Worm (Caenorhabditis elegans) whole organism, midembryonic: ENCODE measurements around the gene F23D12.2.

Experiments used
- T22C8.4 ChIP-seq: fragments of 200-800 bp; sonication (Bioruptor generic); IDR thresholded peaks from 2 replicates; pipeline ENCODE4 v1.3.6; 2022; ENCODE audit warnings: missing genetic modification characterization, missing compliant biosample characterization
- cog-1 ChIP-seq: sonication (generic microtip); optimal IDR thresholded peaks from 2 replicates; lab custom pipeline; 2016; ENCODE audit warnings: missing genetic modification characterization, missing compliant biosample characterization
- flt-1 ChIP-seq: fragments of 200-800 bp; sonication (Bioruptor generic); IDR thresholded peaks from 2 replicates; pipeline ENCODE4 v1.3.6; 2022; ENCODE audit warnings: missing genetic modification characterization, missing compliant biosample characterization
- klf-2 ChIP-seq: fragments of 200-800 bp; sonication (Bioruptor generic); conservative IDR thresholded peaks from 2 replicates; pipeline ENCODE4 v1.3.6; 2022; ENCODE audit warnings: missing genetic modification reagents, missing genetic modification characterization, missing compliant biosample characterization
- med-1 ChIP-seq: sonication (generic microtip); optimal IDR thresholded peaks from 2 replicates; lab custom pipeline; 2017; ENCODE audit warnings: missing genetic modification characterization, mild to moderate bottlenecking, missing compliant biosample characterization, antibody characterized with exemption, missing genetic modification reagents; ENCODE audit not compliant: insufficient read depth
- ref-1 ChIP-seq: fragments of 200-800 bp; sonication (Bioruptor generic); conservative IDR thresholded peaks from 2 replicates; pipeline ENCODE4 v1.3.6; 2022; ENCODE audit warnings: missing genetic modification reagents, missing genetic modification characterization, missing compliant biosample characterization
- tab-1 ChIP-seq: fragments of 200-800 bp; sonication (Bioruptor generic); IDR thresholded peaks from 2 replicates; pipeline ENCODE4 v1.3.6; 2022; ENCODE audit warnings: missing genetic modification characterization, missing compliant biosample characterization
- ztf-23 ChIP-seq: fragments of 200-800 bp; sonication (Bioruptor generic); IDR thresholded peaks from 2 replicates; pipeline ENCODE4 v1.3.6; 2022; ENCODE audit warnings: missing genetic modification reagents, missing genetic modification characterization, missing compliant biosample characterization
- ztf-29 ChIP-seq: fragments of 200-800 bp; sonication (Bioruptor generic); IDR thresholded peaks from 2 replicates; pipeline ENCODE4 v1.3.6; 2022; ENCODE audit warnings: missing genetic modification reagents, missing genetic modification characterization, missing compliant biosample characterization

Gene F23D12.2

ce11 chrX:14421529-14421982 is at the start of gene F23D12.2:
F23D12.2 (minus strand) TSS chrX:14421579.
- TF ChIP-seq flt-1 (GFP tag; lab: Robert Waterston, UW) (no peak), ztf-29 (no peak), ztf-23 (GFP tag; lab: Robert Waterston, UW) (no peak), ref-1 (no peak), cog-1 (no peak), med-1 (no peak), tab-1 (GFP tag; lab: Robert Waterston, UW) (no peak)

- TF ChIP-seq cog-1, result no peak
- TF ChIP-seq ztf-29, result no peak
- no peak for TF ChIP-seq tab-1 (GFP tag; lab: Robert Waterston, UW)
- no peak for TF ChIP-seq klf-2 (GFP tag; lab: Robert Waterston, UW)
- no peak for TF ChIP-seq flt-1 (GFP tag; lab: Robert Waterston, UW)
- no peak for TF ChIP-seq ref-1
- no peak for TF ChIP-seq T22C8.4
- TF ChIP-seq ztf-23 (GFP tag; lab: Robert Waterston, UW), result no peak
- TF ChIP-seq med-1, result no peak
These were observed 49.3 kb upstream of the F23D12.2 start, which contains the start of gene M163.10 for ce11 chrX:14470687-14471086. M163.10 (plus strand) TSS chrX:14470987.

- TF ChIP-seq cog-1 (no peak), ztf-29 (no peak), tab-1 (GFP tag; lab: Robert Waterston, UW) (no peak), T22C8.4 (no peak), ztf-23 (GFP tag; lab: Robert Waterston, UW) (no peak), klf-2 (GFP tag; lab: Robert Waterston, UW) (no peak), med-1 (no peak), ref-1 (no peak), flt-1 (GFP tag; lab: Robert Waterston, UW) (no peak)
These were observed 47.9 kb upstream of the F23D12.2 start, which contains the start of gene M163.9 for ce11 chrX:14469284-14469683. M163.9 (plus strand) TSS chrX:14469584.

- TF ChIP-seq cog-1 (no peak), flt-1 (GFP tag; lab: Robert Waterston, UW) (no peak), ztf-23 (GFP tag; lab: Robert Waterston, UW) (no peak), ztf-29 (no peak), ref-1 (no peak), med-1 (no peak), klf-2 (GFP tag; lab: Robert Waterston, UW) (no peak), tab-1 (GFP tag; lab: Robert Waterston, UW) (no peak), T22C8.4 (no peak)
These were observed 45.2 kb upstream of the F23D12.2 start, which contains the start of gene M163.21 for ce11 chrX:14466532-14466931. M163.21 (plus strand) TSS chrX:14466832.

- TF ChIP-seq cog-1, result no peak
- no peak for TF ChIP-seq tab-1 (GFP tag; lab: Robert Waterston, UW)
- TF ChIP-seq klf-2 (GFP tag; lab: Robert Waterston, UW), result no peak
- no peak for TF ChIP-seq flt-1 (GFP tag; lab: Robert Waterston, UW)
- no peak for TF ChIP-seq ztf-29
- TF ChIP-seq ref-1, result no peak
- no peak for TF ChIP-seq T22C8.4
- no peak for TF ChIP-seq ztf-23 (GFP tag; lab: Robert Waterston, UW)
- TF ChIP-seq med-1, result no peak
These were observed 44.2 kb upstream of the F23D12.2 start, which contains the start of gene M163.22 for ce11 chrX:14465593-14465992. M163.22 (plus strand) TSS chrX:14465893.

ce11 chrX:14464513-14464912 is 43.1 kb upstream of the F23D12.2 start, which contains the start of gene M163.7:
M163.7 (plus strand) TSS chrX:14464813.
- no peak for TF ChIP-seq med-1
- no peak for TF ChIP-seq flt-1 (GFP tag; lab: Robert Waterston, UW)
- TF ChIP-seq tab-1 (GFP tag; lab: Robert Waterston, UW), result no peak
- TF ChIP-seq T22C8.4, result no peak
- no peak for TF ChIP-seq klf-2 (GFP tag; lab: Robert Waterston, UW)
- TF ChIP-seq ztf-29, result no peak
- TF ChIP-seq cog-1, result no peak
- no peak for TF ChIP-seq ref-1
- no peak for TF ChIP-seq ztf-23 (GFP tag; lab: Robert Waterston, UW)

- TF ChIP-seq cog-1, result no peak
- TF ChIP-seq ztf-29, result no peak
- no peak for TF ChIP-seq flt-1 (GFP tag; lab: Robert Waterston, UW)
These were observed 39.0 kb upstream of the F23D12.2 start, which contains the start of gene Y66C5A.2 for ce11 chrX:14460412-14460811. Y66C5A.2 (plus strand) TSS chrX:14460712.

- TF ChIP-seq T22C8.4, result no peak
- no peak for TF ChIP-seq med-1
- TF ChIP-seq cog-1, result no peak
- TF ChIP-seq ref-1, result no peak
These were observed 34.0 kb upstream of the F23D12.2 start, which contains the start of gene Y66C5A.1 for ce11 chrX:14455419-14455818. Y66C5A.1 (minus strand) TSS chrX:14455519.

- TF ChIP-seq ztf-29, result no peak
- no peak for TF ChIP-seq ztf-23 (GFP tag; lab: Robert Waterston, UW)
- no peak for TF ChIP-seq flt-1 (GFP tag; lab: Robert Waterston, UW)
- no peak for TF ChIP-seq tab-1 (GFP tag; lab: Robert Waterston, UW)
- TF ChIP-seq klf-2 (GFP tag; lab: Robert Waterston, UW), result no peak
- no peak for TF ChIP-seq cog-1
- TF ChIP-seq med-1, result no peak
- no peak for TF ChIP-seq ref-1
- TF ChIP-seq T22C8.4, result no peak
These were observed 32.4 kb upstream of the F23D12.2 start, which contains the start of gene F23D12.7 for ce11 chrX:14453735-14454134. F23D12.7 (minus strand) TSS chrX:14453835.

- no peak for TF ChIP-seq klf-2 (GFP tag; lab: Robert Waterston, UW)
- no peak for TF ChIP-seq flt-1 (GFP tag; lab: Robert Waterston, UW)
- no peak for TF ChIP-seq ref-1
- TF ChIP-seq ztf-29, result no peak
- TF ChIP-seq med-1, result no peak
- TF ChIP-seq T22C8.4, result no peak
- TF ChIP-seq tab-1 (GFP tag; lab: Robert Waterston, UW), result no peak
These were observed 26.5 kb upstream of the F23D12.2 start, which contains the start of gene jmjd-3.2 for ce11 chrX:14447910-14448309. jmjd-3.2 (plus strand) TSS chrX:14448210.

- TF ChIP-seq ztf-23 (GFP tag; lab: Robert Waterston, UW), result no peak
- TF ChIP-seq cog-1, result no peak
- no peak for TF ChIP-seq tab-1 (GFP tag; lab: Robert Waterston, UW)
- TF ChIP-seq flt-1 (GFP tag; lab: Robert Waterston, UW), result no peak
- no peak for TF ChIP-seq ref-1
- TF ChIP-seq med-1, result no peak
- TF ChIP-seq ztf-29, result no peak
- no peak for TF ChIP-seq T22C8.4
- TF ChIP-seq klf-2 (GFP tag; lab: Robert Waterston, UW), result no peak
These were observed 26.1 kb upstream of the F23D12.2 start for ce11 chrX:14447498-14447897.
